Worm (Caenorhabditis elegans): Measurements from ENCODE around the gene rog-1.

The rog-1 gene

DNA sequence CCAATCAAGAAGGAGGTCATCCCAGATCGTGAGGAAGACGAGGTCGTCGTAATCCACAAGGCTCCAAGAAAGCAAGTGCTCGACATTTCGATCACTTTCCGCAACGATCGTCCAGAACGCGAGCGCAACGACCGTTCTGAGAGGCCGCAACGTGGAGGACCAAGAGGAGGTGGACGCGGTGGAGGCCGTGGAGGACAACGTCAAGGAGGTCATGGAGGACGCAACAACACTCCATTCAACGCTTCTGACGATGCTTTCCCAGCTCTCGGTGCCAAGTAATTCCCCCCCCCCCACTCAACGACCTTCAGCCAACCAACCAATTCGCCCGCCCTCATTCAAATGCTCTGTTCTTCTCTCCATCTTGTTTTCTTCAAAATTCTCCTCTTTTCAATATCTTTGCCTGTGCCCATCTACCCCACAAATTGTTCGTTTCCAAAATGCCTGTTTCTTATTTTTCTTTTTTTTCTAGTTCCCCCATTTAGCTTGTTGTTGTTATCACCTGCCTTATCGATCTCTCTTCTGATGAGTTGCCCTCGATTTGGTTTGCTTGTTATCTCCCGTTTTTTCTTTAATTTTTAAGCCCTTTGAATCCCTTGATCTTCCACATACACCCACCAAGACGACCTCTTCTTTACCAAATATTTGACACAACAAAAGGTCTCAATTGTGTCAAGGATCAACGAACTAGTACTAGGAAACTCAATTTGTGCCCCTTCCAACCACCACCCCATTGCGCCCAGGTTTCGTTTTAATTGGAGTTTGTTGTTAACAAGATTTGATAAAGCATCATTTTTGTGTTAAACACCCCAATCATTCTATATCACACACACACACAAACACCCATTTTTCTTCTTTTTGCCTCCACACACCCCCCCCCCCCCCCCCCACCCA, 52.3 kb downstream of the rog-1 start:
- TF ChIP-seq nhr-84 (tag; optimal IDR thresholded peaks at IDR 0.05) (no peak), lsy-2 (tag; optimal IDR thresholded peaks at IDR 0.05) (no peak), grh-1 (GFP tag; IDR thresholded peaks at IDR 0.05) (no peak), egl-13 (tag; optimal IDR thresholded peaks at IDR 0.05) (no peak), tbx-2 (tag; optimal IDR thresholded peaks at IDR 0.05) (no peak), pag-3 (tag; optimal IDR thresholded peaks at IDR 0.05; ENCODE audit: borderline replicate concordance, insufficient read depth) (no peak)

- no peak for TF ChIP-seq fkh-10 (GFP tag; optimal IDR thresholded peaks at IDR 0.05)
- no peak for TF ChIP-seq jun-1 (tag; optimal IDR thresholded peaks at IDR 0.05)
- peak; percentile 30; the same call in 1 of the 2 replicates for TF ChIP-seq mab-9 (GFP tag; IDR thresholded peaks at IDR 0.05)
- no peak for TF ChIP-seq efl-1 (optimal IDR thresholded peaks at IDR 0.05)
- TF ChIP-seq efl-1 (GFP tag; optimal IDR thresholded peaks at IDR 0.05 in 1 of 2): peak in 1 of 2 experiments; percentile 87
- no peak for TF ChIP-seq hlh-4 (tag; optimal IDR thresholded peaks at IDR 0.05)
- TF ChIP-seq ceh-82 (tag; optimal IDR thresholded peaks at IDR 0.05): no peak
Observed at ce11 chrII:1320987-1321807, 53.6 kb downstream of the rog-1 start, which contains the start of gene vig-1. vig-1 (plus strand) TSS chrII:1321037.

ce11 chrII:1320412-1320811, 54.4 kb downstream of the rog-1 start:
- TF ChIP-seq ama-1 (optimal IDR thresholded peaks at IDR 0.05) (peak; percentile 72), nhr-12 (tag; optimal IDR thresholded peaks at IDR 0.05) (no peak), pqm-1 (tag; optimal IDR thresholded peaks at IDR 0.05) (peak; percentile 68), C04F5.9 (tag; optimal IDR thresholded peaks at IDR 0.05) (peak; percentile 84), grh-1 (GFP tag; IDR thresholded peaks at IDR 0.05) (peak; percentile 97), unc-62 (GFP tag; optimal IDR thresholded peaks at IDR 0.05) (no peak), unc-98 (GFP tag; IDR thresholded peaks at IDR 0.05) (peak; percentile 70; the same call in 1 of the 2 replicates), sox-4 (tag; optimal IDR thresholded peaks at IDR 0.05) (peak; percentile 75), lin-13 (GFP tag; optimal IDR thresholded peaks at IDR 0.05) (peak; percentile 98), elt-2 (tag; optimal IDR thresholded peaks at IDR 0.05) (peak; percentile 91), lin-15B (tag; optimal IDR thresholded peaks at IDR 0.05) (peak; percentile 96), pag-3 (tag; optimal IDR thresholded peaks at IDR 0.05; ENCODE audit: borderline replicate concordance, insufficient read depth) (no peak), hlh-17 (GFP tag; optimal IDR thresholded peaks at IDR 0.05; ENCODE audit: borderline replicate concordance) (no peak), lin-39 (tag; optimal IDR thresholded peaks at IDR 0.05) (peak; percentile 85), hpl-2 (GFP tag; optimal IDR thresholded peaks at IDR 0.05) (peak; percentile 78), mdl-1 (tag; optimal IDR thresholded peaks at IDR 0.05) (peak in 1 of 2 experiments; percentile 92), egl-27 (tag; optimal IDR thresholded peaks at IDR 0.05) (no peak), egl-13 (tag; optimal IDR thresholded peaks at IDR 0.05) (peak; percentile 82), xbp-1 (tag; optimal IDR thresholded peaks at IDR 0.05) (peak; percentile 96), dpl-1 (GFP tag; optimal IDR thresholded peaks at IDR 0.05) (peak; percentile 98 to 99 (median 99)), ceh-90 (tag; optimal IDR thresholded peaks at IDR 0.05) (no peak), tlp-1 (tag; optimal IDR thresholded peaks at IDR 0.05) (no peak), mab-9 (GFP tag; IDR thresholded peaks at IDR 0.05) (peak; percentile 90), sptf-1 (tag; optimal IDR thresholded peaks at IDR 0.05) (no peak), pax-3 (tag; optimal IDR thresholded peaks at IDR 0.05) (peak; percentile 92), Y116A8C.19 (tag; optimal IDR thresholded peaks at IDR 0.05; ENCODE audit: borderline replicate concordance) (no peak), efl-3 (GFP tag; optimal IDR thresholded peaks at IDR 0.05) (peak; percentile 67), ceh-82 (tag; optimal IDR thresholded peaks at IDR 0.05) (peak; percentile 96 to 98 (median 97)), nhr-76 (tag; optimal IDR thresholded peaks at IDR 0.05) (no peak), irx-1 (tag; optimal IDR thresholded peaks at IDR 0.05) (peak; percentile 88), isw-1 (GFP tag; IDR thresholded peaks at IDR 0.05) (peak; percentile 94), efl-1 (optimal IDR thresholded peaks at IDR 0.05) (peak; percentile 96 to 99), efl-1 (GFP tag; optimal IDR thresholded peaks at IDR 0.05 in 1 of 2) (peak; percentile 99 to 100), aly-2 (tag; optimal IDR thresholded peaks at IDR 0.05) (peak; percentile 84), lsy-2 (tag; optimal IDR thresholded peaks at IDR 0.05) (peak; percentile 95 to 97), nhr-28 (tag; optimal IDR thresholded peaks at IDR 0.05) (no peak), skn-1 (tag; optimal IDR thresholded peaks at IDR 0.05) (peak; percentile 92), lin-14 (GFP tag; optimal IDR thresholded peaks at IDR 0.05) (peak; percentile 96), hlh-4 (tag; optimal IDR thresholded peaks at IDR 0.05) (no peak), tbx-2 (tag; optimal IDR thresholded peaks at IDR 0.05) (peak; percentile 94)
